Fruit fly (Drosophila melanogaster) whole organism, wandering third instar larva: Measurements from ENCODE around the gene CG32085.
A peak's percentile ranks its signal among the peaks of the same experiment; 100 is the strongest.

Experiments
- Abd-B ChIP-seq: fragments of >200 bp; optimal IDR thresholded peaks from 2 replicates; lab custom pipeline; 2017; ENCODE audit warnings: missing biosample characterization, missing genetic modification characterization
- CG32264 ChIP-seq: fragments of 200-800 bp; sonication (Bioruptor generic); optimal IDR thresholded peaks from 2 replicates; lab custom pipeline; 2016; ENCODE audit warnings: missing biosample characterization, missing genetic modification characterization
- CrebA ChIP-seq: fragments of 200-800 bp; sonication (Bioruptor generic); optimal IDR thresholded peaks from 2 replicates; lab custom pipeline; 2016; ENCODE audit warnings: missing biosample characterization, mild to moderate bottlenecking, missing genetic modification characterization, borderline replicate concordance
- Dfd ChIP-seq: fragments of >200 bp; optimal IDR thresholded peaks from 2 replicates; lab custom pipeline; 2017; ENCODE audit warnings: missing biosample characterization, missing genetic modification characterization
- Dif ChIP-seq: fragments of 200-275, 200-300 bp; sonication (Bioruptor generic); optimal IDR thresholded peaks from 2 replicates; lab custom pipeline; 2018; ENCODE audit warnings: missing biosample characterization, missing genetic modification characterization; ENCODE audit not compliant: partially characterized antibody
- GATAd ChIP-seq: sonication (Bioruptor generic); optimal IDR thresholded peaks from 2 replicates; lab custom pipeline; 2016; ENCODE audit warnings: missing biosample characterization, missing genetic modification characterization
- HLH106 ChIP-seq: fragments of 200-800 bp; optimal IDR thresholded peaks from 3 replicates; lab custom pipeline; 2019; ENCODE audit warnings: missing biosample characterization, mild to moderate bottlenecking, missing genetic modification characterization, moderate library complexity
- Hnf4 ChIP-seq: fragments of 200-800 bp; sonication (Bioruptor generic); optimal IDR thresholded peaks from 2 replicates; lab custom pipeline; 2016; ENCODE audit warnings: missing biosample characterization, mild to moderate bottlenecking, missing genetic modification characterization
- Hr78 ChIP-seq: fragments of >200 bp; optimal IDR thresholded peaks from 2 replicates; lab custom pipeline; 2017; ENCODE audit warnings: missing biosample characterization, missing genetic modification characterization
- Hr83 ChIP-seq: fragments of 200-300 bp; sonication (Bioruptor generic); optimal IDR thresholded peaks from 2 replicates; lab custom pipeline; 2016; ENCODE audit warnings: missing biosample characterization, mild to moderate bottlenecking, missing genetic modification characterization, moderate library complexity; ENCODE audit not compliant: poor library complexity, severe bottlenecking
- Jra ChIP-seq: sonication (Bioruptor generic); optimal IDR thresholded peaks from 2 replicates; lab custom pipeline; 2016; ENCODE audit warnings: missing biosample characterization, missing genetic modification characterization
- Mio ChIP-seq: sonication (Bioruptor generic); optimal IDR thresholded peaks from 2 replicates; lab custom pipeline; 2016; ENCODE audit warnings: missing biosample characterization, missing genetic modification characterization
- N ChIP-seq: fragments of >200 bp; optimal IDR thresholded peaks from 2 replicates; lab custom pipeline; 2018; ENCODE audit warnings: missing biosample characterization, missing external identifiers, missing genetic modification characterization
- OdsH ChIP-seq: fragments of 200-800 bp; sonication (Bioruptor generic); optimal IDR thresholded peaks from 2 replicates; lab custom pipeline; 2016; ENCODE audit warnings: missing biosample characterization, mild to moderate bottlenecking, missing genetic modification characterization
- Rel ChIP-seq, 2 experiments: fragments of 200-800 bp; sonication (Bioruptor generic) in 1 of 2; optimal IDR thresholded peaks; 2 replicates in 1 of 2; 3 replicates in 1 of 2; lab custom pipeline; 2016 to 2019; ENCODE audit warnings: mild to moderate bottlenecking in 2 of 2, missing biosample characterization in 2 of 2, missing genetic modification characterization in 2 of 2, moderate library complexity in 1 of 2
- Sp1 ChIP-seq: fragments of 200-800 bp; sonication (Bioruptor generic); optimal IDR thresholded peaks from 3 replicates; lab custom pipeline; 2019; ENCODE audit warnings: missing biosample characterization, mild to moderate bottlenecking, missing genetic modification characterization, moderate library complexity
- br ChIP-seq: fragments of 200-800 bp; sonication (Bioruptor generic); optimal IDR thresholded peaks from 2 replicates; lab custom pipeline; 2016; ENCODE audit warnings: missing biosample characterization, missing genetic modification characterization
- brk ChIP-seq: fragments of 200-800 bp; sonication (Bioruptor generic); optimal IDR thresholded peaks from 2 replicates; lab custom pipeline; 2016; ENCODE audit warnings: missing biosample characterization, mild to moderate bottlenecking, missing genetic modification characterization
- dl ChIP-seq, 2 experiments: fragments of 175-275, 200-275 bp in 1 of 2; fragments of 200-275 bp in 1 of 2; sonication (Bioruptor generic); optimal IDR thresholded peaks; lab custom pipeline; 2018; ENCODE audit warnings: mild to moderate bottlenecking in 2 of 2, missing biosample characterization in 2 of 2, missing genetic modification characterization in 2 of 2, moderate library complexity in 2 of 2; ENCODE audit not compliant: partially characterized antibody in 2 of 2, insufficient read depth in 1 of 2
- dmrt93B ChIP-seq: fragments of 200-800 bp; sonication (Bioruptor generic); optimal IDR thresholded peaks from 2 replicates; lab custom pipeline; 2018; ENCODE audit warnings: missing biosample characterization, mild to moderate bottlenecking, missing genetic modification characterization
- ey ChIP-seq: fragments of 200-800 bp; sonication (Bioruptor generic); optimal IDR thresholded peaks from 2 replicates; lab custom pipeline; 2016; ENCODE audit warnings: missing biosample characterization, missing genetic modification characterization
- fru ChIP-seq: fragments of 200-800 bp; sonication (Bioruptor generic); optimal IDR thresholded peaks from 3 replicates; lab custom pipeline; 2016; ENCODE audit warnings: missing biosample characterization, mild to moderate bottlenecking, missing genetic modification characterization
- h ChIP-seq: fragments of 200-800 bp; sonication (Bioruptor generic); optimal IDR thresholded peaks from 3 replicates; lab custom pipeline; 2016; ENCODE audit warnings: missing biosample characterization, mild to moderate bottlenecking, missing genetic modification characterization
- jim ChIP-seq: fragments of 175-275, 200-325 bp; sonication (Bioruptor generic); optimal IDR thresholded peaks from 2 replicates; lab custom pipeline; 2016; ENCODE audit warnings: missing biosample characterization, mild to moderate bottlenecking, missing genetic modification characterization
- lola ChIP-seq: fragments of >200 bp; optimal IDR thresholded peaks from 2 replicates; lab custom pipeline; 2017; ENCODE audit warnings: missing biosample characterization, missing genetic modification characterization
- rgr ChIP-seq: fragments of 200-800 bp; sonication (Bioruptor generic); optimal IDR thresholded peaks from 3 replicates; lab custom pipeline; 2016; ENCODE audit warnings: missing biosample characterization, mild to moderate bottlenecking, missing genetic modification characterization
- sv ChIP-seq: fragments of 200-800 bp; sonication (Bioruptor generic); optimal IDR thresholded peaks from 3 replicates; lab custom pipeline; 2016; ENCODE audit warnings: missing biosample characterization, missing genetic modification characterization
- tai ChIP-seq: sonication (Bioruptor generic); optimal IDR thresholded peaks from 2 replicates; lab custom pipeline; 2016; ENCODE audit warnings: missing biosample characterization, missing genetic modification characterization
- usp ChIP-seq: fragments of >200 bp; optimal IDR thresholded peaks from 2 replicates; lab custom pipeline; 2017; ENCODE audit warnings: missing biosample characterization, missing genetic modification characterization
- woc ChIP-seq: sonication (Bioruptor generic); optimal IDR thresholded peaks from 2 replicates; lab custom pipeline; 2016; ENCODE audit warnings: missing biosample characterization, mild to moderate bottlenecking, missing genetic modification characterization

Gene CG32085

dm6 chr3L:11720780-11721179, 40.6 kb upstream of the CG32085 start, which contains the start of gene Bmcp:
Gene Bmcp (plus strand): TSS chr3L:11720934.
- TF ChIP-seq dmrt93B = no peak
- TF ChIP-seq, all 38 proteins: peak for 0

- TF ChIP-seq Rel (GFP tag; optimal IDR thresholded peaks at IDR 0.05; lab: Kevin White, UChicago) = no peak
- TF ChIP-seq Rel (tag; optimal IDR thresholded peaks at IDR 0.05; lab: Kevin White, UChicago) = no peak
- TF ChIP-seq tai (GFP tag; lab: Kevin White, UChicago) = no peak
- TF ChIP-seq Hr83 (GFP tag; lab: Kevin White, UChicago) = no peak
- no peak for TF ChIP-seq OdsH (GFP tag; lab: Kevin White, UChicago)
- TF ChIP-seq lola = no peak
- no peak for TF ChIP-seq N (GFP tag; lab: Kevin White, UChicago)
- TF ChIP-seq CrebA (GFP tag; lab: Kevin White, UChicago) = no peak
- no peak for TF ChIP-seq br (GFP tag; lab: Kevin White, UChicago)
- no peak for TF ChIP-seq Mio (GFP tag; lab: Kevin White, UChicago)
- TF ChIP-seq dl (GFP tag; optimal IDR thresholded peaks at IDR 0.05; lab: Kevin White, UChicago; ENCODE audit: insufficient read depth in 1 of 2, partially characterized antibody in 2 of 2) = no peak
- TF ChIP-seq GATAd (GFP tag; lab: Kevin White, UChicago) = no peak
- TF ChIP-seq sv (GFP tag; lab: Kevin White, UChicago) = no peak
- no peak for TF ChIP-seq Abd-B
- TF ChIP-seq CG32264 (GFP tag; lab: Kevin White, UChicago) = no peak
These were observed 37.8 kb upstream of the CG32085 start for dm6 chr3L:11717993-11718392.

- TF ChIP-seq usp (GFP tag; lab: Kevin White, UChicago) (no peak), brk (no peak), jim (GFP tag; lab: Kevin White, UChicago) (no peak), woc (GFP tag; lab: Kevin White, UChicago) (no peak), fru (GFP tag; lab: Kevin White, UChicago) (no peak)
These were observed 37.2 kb upstream of the CG32085 start for dm6 chr3L:11717300-11717699.

- TF ChIP-seq Abd-B (no peak), dl (GFP tag; optimal IDR thresholded peaks at IDR 0.05; lab: Kevin White, UChicago; ENCODE audit: insufficient read depth in 1 of 2, partially characterized antibody in 2 of 2) (peak in 1 of 2 experiments; percentile 15), HLH106 (tag; lab: Kevin White, UChicago) (no peak), h (GFP tag; lab: Kevin White, UChicago) (peak; percentile 37)
These were observed 36.8 kb upstream of the CG32085 start for dm6 chr3L:11716899-11717298.

- no peak for TF ChIP-seq usp (GFP tag; lab: Kevin White, UChicago)
- TF ChIP-seq Dfd = peak; percentile 56
These were observed 36.2 kb upstream of the CG32085 start for dm6 chr3L:11716347-11716746.

- TF ChIP-seq Sp1 = no peak
- no peak for TF ChIP-seq woc (GFP tag; lab: Kevin White, UChicago)
- no peak for TF ChIP-seq Hnf4
- peak; percentile 11 to 34 for TF ChIP-seq dl (GFP tag; optimal IDR thresholded peaks at IDR 0.05; lab: Kevin White, UChicago; ENCODE audit: insufficient read depth in 1 of 2, partially characterized antibody in 2 of 2)
- no peak for TF ChIP-seq HLH106 (tag; lab: Kevin White, UChicago)
- TF ChIP-seq rgr (GFP tag; lab: Kevin White, UChicago) = no peak
- TF ChIP-seq Dif (GFP tag; lab: Kevin White, UChicago) = peak; percentile 66
- TF ChIP-seq dmrt93B = no peak
- peak; percentile 2 for TF ChIP-seq fru (GFP tag; lab: Kevin White, UChicago)
- TF ChIP-seq Rel (GFP tag; optimal IDR thresholded peaks at IDR 0.05; lab: Kevin White, UChicago) = no peak
- TF ChIP-seq Rel (tag; optimal IDR thresholded peaks at IDR 0.05; lab: Kevin White, UChicago) = peak; percentile 3
- TF ChIP-seq, all 38 proteins: peak for 4
These were observed 35.0 kb upstream of the CG32085 start, which contains the start of gene CG14132 for dm6 chr3L:11715187-11715586. Gene CG14132 (minus strand): TSS chr3L:11715285.

dm6 chr3L:11712839-11713238, 32.7 kb upstream of the CG32085 start:
- TF ChIP-seq Hr78 (no peak), Jra (no peak), GATAd (GFP tag; lab: Kevin White, UChicago) (no peak), h (GFP tag; lab: Kevin White, UChicago) (no peak), rgr (GFP tag; lab: Kevin White, UChicago) (no peak), ey (GFP tag; lab: Kevin White, UChicago) (no peak), fru (GFP tag; lab: Kevin White, UChicago) (no peak)
